Worm (Caenorhabditis elegans) whole organism, L4 larva: ENCODE results near the gene R02F11.9.

ENCODE experiments used
- daf-19 ChIP-seq: fragments of 200-800 bp; sonication (Bioruptor generic); conservative IDR thresholded peaks from 2 replicates; pipeline ENCODE4 v1.3.6; 2022; ENCODE audit warnings: missing genetic modification characterization, missing compliant biosample characterization
- lir-3 ChIP-seq: sonication (generic microtip); optimal IDR thresholded peaks from 2 replicates; lab custom pipeline; 2016; ENCODE audit warnings: mild to moderate bottlenecking, missing genetic modification characterization, missing compliant biosample characterization
- madf-9 ChIP-seq: fragments of 200-800 bp; sonication (Bioruptor generic); conservative IDR thresholded peaks from 2 replicates; pipeline ENCODE4 v1.3.6; 2022; ENCODE audit warnings: missing genetic modification reagents, missing genetic modification characterization, missing compliant biosample characterization
- rbr-2 ChIP-seq: sonication (generic microtip); optimal IDR thresholded peaks from 2 replicates; lab custom pipeline; 2016; ENCODE audit warnings: missing genotype, missing genetic modification characterization, missing compliant biosample characterization
- set-16 ChIP-seq: fragments of 200-800 bp; sonication (Bioruptor generic); IDR thresholded peaks from 2 replicates; pipeline ENCODE4 v1.3.6; 2022; ENCODE audit warnings: missing genetic modification reagents, missing genetic modification characterization, missing compliant biosample characterization
- unc-39 ChIP-seq: sonication (generic microtip); optimal IDR thresholded peaks from 2 replicates; lab custom pipeline; 2017; ENCODE audit warnings: missing biosample characterization, missing genetic modification characterization

- TF ChIP-seq rbr-2 (tag; lab: Kevin White, UChicago) (no peak), unc-39 (tag; lab: Kevin White, UChicago) (no peak), madf-9 (GFP tag; lab: Robert Waterston, UW) (no peak), daf-19 (GFP tag; lab: Robert Waterston, UW) (no peak), set-16 (no peak), lir-3 (tag; lab: Kevin White, UChicago) (no peak)
Measured at ce11 chrV:4790368-4790767, 3.1 kb downstream of the R02F11.9 start, which contains the start of gene R02F11.12.
